Fruit fly (Drosophila melanogaster) whole organism, pupa: ENCODE results near the gene Ccp84Ag.

ENCODE experiments used
- CG10348 ChIP-seq: fragments of 200-800 bp; sonication (Bioruptor generic); IDR thresholded peaks from 2 replicates; pipeline ENCODE4 v1.3.6; 2022; ENCODE audit warnings: missing biosample characterization, missing genetic modification characterization
- CG12605 ChIP-seq: fragments of 200-800 bp; sonication (Bioruptor generic); IDR thresholded peaks from 2 replicates; pipeline ENCODE4 v1.3.6; 2022; ENCODE audit warnings: missing biosample characterization, missing genetic modification characterization
- CG13204 ChIP-seq: fragments of 200-800 bp; sonication (Bioruptor generic); optimal IDR thresholded peaks from 2 replicates; lab custom pipeline; 2018; ENCODE audit warnings: missing biosample characterization, mild to moderate bottlenecking, missing genetic modification characterization, moderate library complexity
- CG14655 ChIP-seq: fragments of 200-800 bp; sonication (Bioruptor generic); optimal IDR thresholded peaks from 3 replicates; lab custom pipeline; 2017; ENCODE audit warnings: mild to moderate bottlenecking, missing biosample characterization, missing genetic modification reagents, missing genetic modification characterization
- CG15710 ChIP-seq: fragments of 200-800 bp; sonication (Bioruptor generic); optimal IDR thresholded peaks from 2 replicates; lab custom pipeline; 2018; ENCODE audit warnings: missing biosample characterization, mild to moderate bottlenecking, missing genetic modification characterization, moderate library complexity
- CG17806 ChIP-seq: fragments of 200-800 bp; sonication (Bioruptor generic); optimal IDR thresholded peaks from 2 replicates; lab custom pipeline; 2018; ENCODE audit warnings: missing biosample characterization, mild to moderate bottlenecking, missing genetic modification characterization, moderate library complexity
- CG32121 ChIP-seq: fragments of 200-800 bp; sonication (Bioruptor generic); IDR thresholded peaks from 2 replicates; pipeline ENCODE4 v1.3.6; 2022; ENCODE audit warnings: missing biosample characterization, missing genetic modification characterization
- CG34367 ChIP-seq: fragments of 200-800 bp; sonication (Bioruptor generic); optimal IDR thresholded peaks from 2 replicates; lab custom pipeline; 2018; ENCODE audit warnings: missing biosample characterization, mild to moderate bottlenecking, missing genetic modification characterization
- CG4496 ChIP-seq: fragments of 200-800 bp; sonication (Bioruptor generic); IDR thresholded peaks from 3 replicates; pipeline ENCODE4 v1.3.6; 2022; ENCODE audit warnings: missing biosample characterization, missing genetic modification characterization
- CG8159 ChIP-seq: fragments of 200-800 bp; sonication (Bioruptor generic); optimal IDR thresholded peaks from 3 replicates; lab custom pipeline; 2018; ENCODE audit warnings: missing biosample characterization, mild to moderate bottlenecking, missing genetic modification characterization, moderate library complexity
- CG8301 ChIP-seq: fragments of 200-800 bp; sonication (Bioruptor generic); optimal IDR thresholded peaks from 2 replicates; lab custom pipeline; 2018; ENCODE audit warnings: missing biosample characterization, mild to moderate bottlenecking, missing genetic modification characterization
- CG9948 ChIP-seq: fragments of 200-800 bp; sonication (Bioruptor generic); optimal IDR thresholded peaks from 2 replicates; lab custom pipeline; 2018; ENCODE audit warnings: missing biosample characterization, mild to moderate bottlenecking, missing genetic modification characterization, moderate library complexity
- D1 ChIP-seq: fragments of 200-800 bp; sonication (Bioruptor generic); optimal IDR thresholded peaks from 2 replicates; lab custom pipeline; 2018; ENCODE audit warnings: missing biosample characterization, mild to moderate bottlenecking, missing genetic modification characterization, moderate library complexity
- EcR ChIP-seq: fragments of 200-800 bp; sonication (Bioruptor generic); optimal IDR thresholded peaks from 3 replicates; lab custom pipeline; 2019; ENCODE audit warnings: missing biosample characterization, missing genetic modification characterization, mild to moderate bottlenecking, moderate library complexity, missing genetic modification reagents
- Ets98B ChIP-seq: fragments of 200-800 bp; sonication (Bioruptor generic); IDR thresholded peaks from 2 replicates; pipeline ENCODE4 v1.3.6; 2022; ENCODE audit warnings: missing biosample characterization, missing genetic modification characterization
- Pif1A ChIP-seq: fragments of 200-800 bp; sonication (Bioruptor generic); optimal IDR thresholded peaks from 3 replicates; lab custom pipeline; 2016; ENCODE audit warnings: missing biosample characterization, missing genetic modification characterization
- Pif1B ChIP-seq: fragments of 200-800 bp; sonication (Bioruptor generic); optimal IDR thresholded peaks from 3 replicates; lab custom pipeline; 2016; ENCODE audit warnings: missing biosample characterization, missing genetic modification characterization
- Snoo ChIP-seq: fragments of 200-800 bp; sonication (Bioruptor generic); optimal IDR thresholded peaks from 3 replicates; lab custom pipeline; 2017; ENCODE audit warnings: missing biosample characterization, mild to moderate bottlenecking, missing genetic modification characterization, inconsistent platforms
- fd96Ca ChIP-seq: fragments of 200-800 bp; sonication (Bioruptor generic); IDR thresholded peaks from 3 replicates; pipeline ENCODE4 v1.3.6; 2022; ENCODE audit warnings: missing biosample characterization, missing genetic modification characterization
- gl ChIP-seq: fragments of 200-800 bp; sonication (Bioruptor generic); optimal IDR thresholded peaks from 2 replicates; lab custom pipeline; 2018; ENCODE audit warnings: missing biosample characterization, mild to moderate bottlenecking, missing genetic modification characterization
- rn ChIP-seq: fragments of 200-800 bp; sonication (Bioruptor generic); IDR thresholded peaks from 2 replicates; pipeline ENCODE4 v1.3.6; 2022; ENCODE audit warnings: missing biosample characterization, missing genetic modification characterization

Ccp84Ag gene

DNA sequence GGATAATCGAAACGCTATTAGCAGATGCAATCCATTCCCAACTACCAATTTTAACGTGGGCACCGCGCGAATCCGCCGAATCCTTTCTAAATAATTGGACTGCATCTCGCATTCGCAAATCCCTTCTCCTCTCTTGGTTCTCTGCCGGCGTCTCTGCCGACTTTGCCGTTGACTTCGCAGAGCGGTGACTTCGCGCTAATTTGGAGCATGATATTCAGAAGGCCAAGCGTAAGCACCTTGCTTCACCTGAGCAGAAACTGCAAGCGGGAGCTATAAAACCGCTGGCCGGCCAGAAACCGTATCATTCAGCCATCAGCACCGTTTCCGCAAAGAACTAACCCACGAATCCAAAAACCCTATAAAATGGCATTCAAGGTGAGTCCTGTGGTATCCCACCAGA, 17.3 kb downstream of the Ccp84Ag start, which contains the start of gene Ccp84Aa:
Gene Ccp84Aa (plus strand): TSS at position 301 of the 400 bp plus-strand sequence.
- TF ChIP-seq CG9948 (tag; lab: Kevin White, UChicago) (no peak), Pif1B (GFP tag; lab: Kevin White, UChicago) (no peak), gl (tag; lab: Kevin White, UChicago) (no peak), Pif1A (GFP tag; lab: Kevin White, UChicago) (no peak), Snoo (no peak), Ets98B (GFP tag; lab: Robert Waterston, UW) (no peak), CG15710 (tag; lab: Kevin White, UChicago) (no peak), CG8159 (tag; lab: Kevin White, UChicago) (no peak), D1 (tag; lab: Kevin White, UChicago) (no peak), CG17806 (tag; lab: Kevin White, UChicago) (no peak), CG4496 (GFP tag; lab: Robert Waterston, UW) (no peak), CG8301 (tag; lab: Kevin White, UChicago) (no peak), rn (no peak)

DNA sequence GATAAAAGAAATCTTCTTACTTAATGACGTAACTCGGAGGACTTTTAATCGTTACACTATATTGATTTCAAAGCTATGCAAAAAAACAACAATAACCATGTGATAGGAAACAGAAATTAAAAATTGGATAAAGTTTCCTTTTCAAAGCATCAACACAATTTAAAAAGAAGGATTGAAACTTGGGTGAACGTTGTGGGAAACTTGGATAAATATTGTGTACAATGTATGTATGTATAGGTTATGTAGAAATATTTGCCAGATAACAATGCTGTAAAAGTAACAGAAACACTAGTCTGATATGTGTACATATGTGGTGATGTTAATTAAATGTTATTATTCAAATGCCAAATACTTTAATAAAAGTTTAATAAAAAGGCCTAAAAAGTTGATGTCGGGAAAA, 19.8 kb downstream of the Ccp84Ag start:
- TF ChIP-seq D1 (tag; lab: Kevin White, UChicago) (peak; percentile 64), Pif1B (GFP tag; lab: Kevin White, UChicago) (no peak), CG8159 (tag; lab: Kevin White, UChicago) (no peak), CG4496 (GFP tag; lab: Robert Waterston, UW) (no peak)

DNA sequence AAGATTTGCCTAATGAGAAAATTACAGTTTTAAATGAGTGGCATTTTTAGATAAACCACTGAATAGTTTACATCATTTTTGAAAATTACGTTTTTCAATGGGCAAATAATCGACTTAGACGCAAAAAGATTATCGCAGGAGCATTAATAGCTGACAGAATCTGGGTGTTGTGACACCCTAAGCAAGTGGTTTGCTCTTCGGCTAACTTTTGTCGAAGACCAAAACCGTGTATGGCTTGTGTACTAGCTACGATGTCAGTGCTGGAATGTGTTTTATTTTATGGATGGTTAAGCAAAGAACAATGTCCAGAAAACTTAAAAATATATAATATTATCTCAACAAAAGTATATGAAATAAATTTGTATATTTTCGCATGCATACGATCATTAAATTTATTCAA, 22.3 kb downstream of the Ccp84Ag start:
- TF ChIP-seq D1 (tag; lab: Kevin White, UChicago) (peak; percentile 67), rn (no peak), CG13204 (GFP tag; lab: Kevin White, UChicago) (no peak)

DNA sequence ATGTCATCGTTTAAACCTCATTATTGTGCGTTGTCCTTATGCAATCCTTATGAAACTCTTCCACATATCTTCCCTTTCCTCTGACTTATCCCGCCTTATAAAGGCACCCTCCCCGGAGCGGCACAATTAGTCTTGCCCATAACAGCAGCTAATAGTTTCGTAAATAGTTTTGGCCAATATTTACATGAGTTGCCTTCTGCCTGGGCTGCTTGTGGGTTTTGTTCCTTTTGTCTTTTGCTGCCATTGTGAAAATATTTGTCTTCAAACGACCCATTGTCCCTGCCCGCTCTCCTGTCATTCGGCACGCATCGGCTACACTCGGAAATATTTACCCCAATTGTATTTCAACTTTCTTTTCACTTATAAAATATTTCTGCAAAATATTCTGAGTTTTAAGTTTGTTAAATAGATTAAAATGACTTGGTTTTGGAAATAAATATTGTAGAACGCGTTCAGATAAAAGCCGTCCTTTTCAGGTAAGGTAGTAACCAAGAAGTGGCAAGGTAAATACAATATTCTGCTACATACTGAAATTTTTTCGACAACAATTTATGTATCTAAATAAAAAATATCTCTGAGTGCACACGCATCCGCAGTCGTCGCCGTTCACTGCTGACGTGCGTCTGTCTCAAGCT, 37.1 kb downstream of the Ccp84Ag start:
- no peak for TF ChIP-seq CG10348 (GFP tag; lab: Robert Waterston, UW)
- TF ChIP-seq CG4496 (GFP tag; lab: Robert Waterston, UW) = no peak
- no peak for TF ChIP-seq CG17806 (tag; lab: Kevin White, UChicago)
- TF ChIP-seq Snoo = no peak
- peak; percentile 4 for TF ChIP-seq Pif1A (GFP tag; lab: Kevin White, UChicago)
- no peak for TF ChIP-seq CG9948 (tag; lab: Kevin White, UChicago)
- no peak for TF ChIP-seq rn
- no peak for TF ChIP-seq CG15710 (tag; lab: Kevin White, UChicago)
- no peak for TF ChIP-seq CG32121 (GFP tag; lab: Robert Waterston, UW)
- TF ChIP-seq fd96Ca = no peak
- TF ChIP-seq D1 (tag; lab: Kevin White, UChicago) = no peak
- no peak for TF ChIP-seq EcR
- TF ChIP-seq CG34367 = no peak
- TF ChIP-seq CG8159 (tag; lab: Kevin White, UChicago) = peak; percentile 34
- TF ChIP-seq CG13204 (GFP tag; lab: Kevin White, UChicago) = no peak
- TF ChIP-seq Ets98B (GFP tag; lab: Robert Waterston, UW) = no peak
- no peak for TF ChIP-seq CG12605 (GFP tag; lab: Robert Waterston, UW)
- TF ChIP-seq gl (tag; lab: Kevin White, UChicago) = no peak
- TF ChIP-seq Pif1B (GFP tag; lab: Kevin White, UChicago) = no peak
- no peak for TF ChIP-seq CG8301 (tag; lab: Kevin White, UChicago)
- peak; percentile 44 for TF ChIP-seq CG14655 (GFP tag; lab: Kevin White, UChicago)

DNA sequence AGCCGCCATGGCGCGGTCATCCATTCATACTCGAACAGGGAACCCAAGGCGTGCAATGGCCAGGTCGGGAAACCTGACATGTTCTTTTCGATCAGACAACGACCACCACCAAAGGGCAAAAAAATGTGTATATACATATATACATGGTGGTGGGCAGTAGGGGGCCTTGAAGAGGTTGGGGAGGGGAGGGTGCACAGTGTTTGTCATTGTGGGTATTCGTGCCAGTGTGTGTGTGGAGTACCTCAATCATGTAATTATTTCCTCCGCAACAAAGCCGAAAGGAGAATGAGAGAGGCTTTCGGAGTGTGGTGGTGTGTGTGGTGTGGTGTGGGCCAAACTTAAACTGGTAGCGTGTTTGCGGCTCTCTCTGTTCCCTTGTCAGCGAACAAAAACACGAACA, 39.6 kb downstream of the Ccp84Ag start:
- no peak for TF ChIP-seq CG9948 (tag; lab: Kevin White, UChicago)
- no peak for TF ChIP-seq Ets98B (GFP tag; lab: Robert Waterston, UW)
- TF ChIP-seq CG14655 (GFP tag; lab: Kevin White, UChicago) = no peak
- no peak for TF ChIP-seq fd96Ca
- TF ChIP-seq Pif1A (GFP tag; lab: Kevin White, UChicago) = no peak
- no peak for TF ChIP-seq CG17806 (tag; lab: Kevin White, UChicago)
- TF ChIP-seq gl (tag; lab: Kevin White, UChicago) = peak; percentile 53
- TF ChIP-seq Snoo = no peak
- no peak for TF ChIP-seq CG8159 (tag; lab: Kevin White, UChicago)

DNA sequence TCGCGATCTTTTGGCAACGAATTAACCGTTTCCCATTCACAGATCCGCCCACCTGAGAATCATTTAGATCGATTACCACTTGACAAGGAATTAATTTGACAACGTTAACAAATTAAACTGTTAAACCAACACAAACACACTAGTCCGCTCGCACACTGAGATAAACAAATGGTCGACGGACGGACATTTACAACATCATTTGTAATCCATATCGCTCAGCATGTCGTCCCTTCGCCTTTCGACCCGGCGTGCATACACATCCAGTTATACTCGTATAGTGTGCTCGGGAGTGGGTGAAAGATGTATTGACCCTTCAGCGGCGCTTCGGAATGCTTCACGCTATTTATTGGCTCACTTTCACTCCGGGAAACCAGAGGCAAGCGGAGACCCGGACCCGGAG, 49.2 kb downstream of the Ccp84Ag start:
- TF ChIP-seq D1 (tag; lab: Kevin White, UChicago) (no peak), CG14655 (GFP tag; lab: Kevin White, UChicago) (no peak), CG8159 (tag; lab: Kevin White, UChicago) (no peak), Pif1B (GFP tag; lab: Kevin White, UChicago) (no peak), Snoo (no peak), CG12605 (GFP tag; lab: Robert Waterston, UW) (no peak), fd96Ca (no peak), CG13204 (GFP tag; lab: Kevin White, UChicago) (no peak)
